Fruit fly (Drosophila melanogaster) whole organism, prepupa: ENCODE results near the gene CG10365.

Experiments
- Blimp-1 ChIP-seq: fragments of 200-800 bp; sonication (Bioruptor generic); optimal IDR thresholded peaks from 3 replicates; lab custom pipeline; 2017; ENCODE audit warnings: missing biosample characterization, missing genetic modification characterization, mild to moderate bottlenecking, moderate library complexity, missing genetic modification reagents
- CG10631 ChIP-seq: fragments of 200-800 bp; sonication (Bioruptor generic); optimal IDR thresholded peaks from 2 replicates; lab custom pipeline; 2016; ENCODE audit warnings: missing biosample characterization, missing genetic modification characterization
- CG10669 ChIP-seq: fragments of 200-800 bp; sonication (Bioruptor generic); optimal IDR thresholded peaks from 3 replicates; lab custom pipeline; 2018; ENCODE audit warnings: missing biosample characterization, mild to moderate bottlenecking, missing genetic modification characterization, moderate library complexity
- CG11294 ChIP-seq: fragments of 200-800 bp; sonication (Bioruptor generic); IDR thresholded peaks from 2 replicates; pipeline ENCODE4 v1.3.6; 2022; ENCODE audit warnings: missing biosample characterization, missing genetic modification characterization
- CG11902 ChIP-seq: fragments of 200-800 bp; sonication (Bioruptor generic); optimal IDR thresholded peaks from 3 replicates; lab custom pipeline; 2016; ENCODE audit warnings: missing biosample characterization, missing genetic modification characterization
- CG15336 ChIP-seq: fragments of 200-800 bp; sonication (Bioruptor generic); IDR thresholded peaks from 2 replicates; pipeline ENCODE4 v1.3.6; 2022; ENCODE audit warnings: missing biosample characterization, missing genetic modification characterization
- CG1621 ChIP-seq: fragments of 200-800 bp; sonication (Bioruptor generic); optimal IDR thresholded peaks from 3 replicates; lab custom pipeline; 2018; ENCODE audit warnings: missing biosample characterization, mild to moderate bottlenecking, missing genetic modification characterization
- CG3032 ChIP-seq: fragments of 200-800 bp; optimal IDR thresholded peaks from 2 replicates; lab custom pipeline; 2019; ENCODE audit warnings: missing biosample characterization, mild to moderate bottlenecking, missing genetic modification characterization, moderate library complexity
- CG31627 ChIP-seq: fragments of 200-800 bp; sonication (Bioruptor generic); optimal IDR thresholded peaks from 3 replicates; lab custom pipeline; 2016; ENCODE audit warnings: missing biosample characterization, missing genetic modification characterization
- CG32006 ChIP-seq: fragments of 200-800 bp; sonication (Bioruptor generic); optimal IDR thresholded peaks from 3 replicates; lab custom pipeline; 2017; ENCODE audit warnings: missing biosample characterization, mild to moderate bottlenecking, missing genetic modification characterization
- CG34406 ChIP-seq: fragments of 200-800 bp; sonication (Bioruptor generic); optimal IDR thresholded peaks from 3 replicates; lab custom pipeline; 2016; ENCODE audit warnings: missing biosample characterization, missing genetic modification characterization
- CG3919 ChIP-seq: fragments of 200-800 bp; sonication (Bioruptor generic); optimal IDR thresholded peaks from 3 replicates; lab custom pipeline; 2016; ENCODE audit warnings: missing biosample characterization, missing genetic modification characterization
- CG6276 ChIP-seq: fragments of 200-800 bp; sonication (Bioruptor generic); optimal IDR thresholded peaks from 2 replicates; lab custom pipeline; 2017; ENCODE audit warnings: missing biosample characterization, mild to moderate bottlenecking, missing genetic modification characterization
- CG6792 ChIP-seq: fragments of 200-800 bp; sonication (Bioruptor generic); optimal IDR thresholded peaks from 3 replicates; lab custom pipeline; 2016; ENCODE audit warnings: missing biosample characterization, missing genetic modification characterization
- CG6808 ChIP-seq: fragments of 200-800 bp; sonication (Bioruptor generic); optimal IDR thresholded peaks from 3 replicates; lab custom pipeline; 2017; ENCODE audit warnings: missing biosample characterization, missing genetic modification characterization, mild to moderate bottlenecking, moderate library complexity, missing genetic modification reagents
- CG6854 ChIP-seq: fragments of 200-800 bp; sonication (Bioruptor generic); optimal IDR thresholded peaks from 2 replicates; lab custom pipeline; 2017; ENCODE audit warnings: missing biosample characterization, mild to moderate bottlenecking, missing genetic modification characterization
- CG7368 ChIP-seq: fragments of 200-800 bp; sonication (Bioruptor generic); optimal IDR thresholded peaks from 3 replicates; lab custom pipeline; 2016; ENCODE audit warnings: missing biosample characterization, missing genetic modification characterization
- CG8119 ChIP-seq: fragments of 200-800 bp; sonication (Bioruptor generic); IDR thresholded peaks from 3 replicates; pipeline ENCODE4 v1.3.6; 2022; ENCODE audit warnings: missing biosample characterization, missing genetic modification characterization
- CG8632 ChIP-seq: fragments of 200-800 bp; sonication (Bioruptor generic); optimal IDR thresholded peaks from 3 replicates; lab custom pipeline; 2016; ENCODE audit warnings: missing biosample characterization, missing genetic modification characterization
- CG9139 ChIP-seq: fragments of 200-800 bp; sonication (Bioruptor generic); optimal IDR thresholded peaks from 3 replicates; lab custom pipeline; 2017; ENCODE audit warnings: missing biosample characterization, mild to moderate bottlenecking, missing genetic modification characterization
- Eip75B ChIP-seq: fragments of 200-800 bp; sonication (Bioruptor generic); optimal IDR thresholded peaks from 3 replicates; lab custom pipeline; 2016; ENCODE audit warnings: missing biosample characterization, missing genetic modification characterization
- Eip78C ChIP-seq: fragments of 200-800 bp; sonication (Bioruptor generic); peaks from one replicate; lab custom pipeline; 2016; ENCODE audit warnings: missing biosample characterization, missing genetic modification characterization
- Ets96B ChIP-seq: fragments of 200-800 bp; optimal IDR thresholded peaks from 2 replicates; lab custom pipeline; 2019; ENCODE audit warnings: missing biosample characterization, mild to moderate bottlenecking, missing genetic modification characterization, moderate library complexity
- Gug ChIP-seq: fragments of 200-800 bp; sonication (Bioruptor generic); IDR thresholded peaks from 2 replicates; pipeline ENCODE4 v1.3.6; 2022; ENCODE audit warnings: missing biosample characterization, missing genetic modification characterization
- Hr38 ChIP-seq: sonication (Bioruptor generic); optimal IDR thresholded peaks from 2 replicates; lab custom pipeline; 2016; ENCODE audit warnings: missing biosample characterization, missing genetic modification characterization
- Hr39 ChIP-seq: fragments of 200-800 bp; sonication (Bioruptor generic); optimal IDR thresholded peaks from 2 replicates; lab custom pipeline; 2016; ENCODE audit warnings: missing biosample characterization, missing genetic modification characterization
- Lpt ChIP-seq: fragments of 200-800 bp; sonication (Bioruptor generic); optimal IDR thresholded peaks from 3 replicates; lab custom pipeline; 2016; ENCODE audit warnings: missing biosample characterization, missing genetic modification characterization
- Met ChIP-seq: fragments of 200-800 bp; sonication (Bioruptor generic); optimal IDR thresholded peaks from 3 replicates; lab custom pipeline; 2016; ENCODE audit warnings: missing biosample characterization, missing genetic modification characterization
- Smox ChIP-seq: fragments of 200-800 bp; sonication (Bioruptor generic); optimal IDR thresholded peaks from 3 replicates; lab custom pipeline; 2016; ENCODE audit warnings: missing biosample characterization, missing genetic modification characterization
- Sox102F ChIP-seq: fragments of 200-800 bp; sonication (Bioruptor generic); optimal IDR thresholded peaks from 2 replicates; lab custom pipeline; 2016; ENCODE audit warnings: missing biosample characterization, mild to moderate bottlenecking, missing genetic modification characterization
- Sox14 ChIP-seq: fragments of 200-800 bp; sonication (Bioruptor generic); optimal IDR thresholded peaks from 3 replicates; lab custom pipeline; 2016; ENCODE audit warnings: missing biosample characterization, missing genetic modification characterization
- acj6 ChIP-seq: fragments of 200-800 bp; sonication (Bioruptor generic); optimal IDR thresholded peaks from 3 replicates; lab custom pipeline; 2016; ENCODE audit warnings: missing biosample characterization, missing genetic modification characterization
- cyc ChIP-seq: fragments of 200-800 bp; sonication (Bioruptor generic); optimal IDR thresholded peaks from 3 replicates; lab custom pipeline; 2016; ENCODE audit warnings: missing biosample characterization, missing genetic modification characterization
- dsx ChIP-seq: fragments of 200-800 bp; optimal IDR thresholded peaks from 3 replicates; lab custom pipeline; 2019; ENCODE audit warnings: missing biosample characterization, mild to moderate bottlenecking, missing genetic modification characterization, moderate library complexity; ENCODE audit not compliant: poor library complexity, severe bottlenecking
- eg ChIP-seq: fragments of 200-800 bp; sonication (Bioruptor generic); IDR thresholded peaks from 3 replicates; pipeline ENCODE4 v1.3.6; 2022; ENCODE audit warnings: missing biosample characterization, missing genetic modification characterization
- esn ChIP-seq: fragments of 200-800 bp; sonication (Bioruptor generic); optimal IDR thresholded peaks from 2 replicates; lab custom pipeline; 2016; ENCODE audit warnings: missing biosample characterization, mild to moderate bottlenecking, missing genetic modification characterization, moderate library complexity
- fd59A ChIP-seq: fragments of 200-800 bp; sonication (Bioruptor generic); optimal IDR thresholded peaks from 2 replicates; lab custom pipeline; 2017; ENCODE audit warnings: missing biosample characterization, mild to moderate bottlenecking, missing genetic modification characterization, missing genetic modification reagents
- fd85E ChIP-seq: fragments of 200-800 bp; sonication (Bioruptor generic); optimal IDR thresholded peaks from 3 replicates; lab custom pipeline; 2016; ENCODE audit warnings: missing biosample characterization, missing genetic modification characterization
- fkh ChIP-seq: fragments of 200-800 bp; sonication (Bioruptor generic); optimal IDR thresholded peaks from 3 replicates; lab custom pipeline; 2017; ENCODE audit warnings: missing biosample characterization, mild to moderate bottlenecking, missing genetic modification characterization, moderate library complexity
- lz ChIP-seq: fragments of 200-800 bp; sonication (Bioruptor generic); optimal IDR thresholded peaks from 3 replicates; lab custom pipeline; 2016; ENCODE audit warnings: missing biosample characterization, missing genetic modification characterization
- net ChIP-seq: fragments of 200-800 bp; sonication (Bioruptor generic); optimal IDR thresholded peaks from 3 replicates; lab custom pipeline; 2016; ENCODE audit warnings: missing biosample characterization, missing genetic modification characterization
- salr ChIP-seq, 2 experiments: fragments of 200-800 bp; sonication (Bioruptor generic); optimal IDR thresholded peaks; 3 replicates each; lab custom pipeline; 2016 to 2018; ENCODE audit warnings: missing biosample characterization in 2 of 2, missing genetic modification characterization in 2 of 2, mild to moderate bottlenecking in 1 of 2
- spab ChIP-seq: fragments of 200-800 bp; sonication (Bioruptor generic); optimal IDR thresholded peaks from 2 replicates; lab custom pipeline; 2017; ENCODE audit warnings: missing biosample characterization, mild to moderate bottlenecking, missing genetic modification characterization, missing genetic modification reagents
- ss ChIP-seq, 2 experiments: fragments of 200-800 bp; sonication (Bioruptor generic); optimal IDR thresholded peaks; 2 replicates in 1 of 2; 3 replicates in 1 of 2; lab custom pipeline; 2017 to 2018; ENCODE audit warnings: mild to moderate bottlenecking in 2 of 2, missing biosample characterization in 2 of 2, missing genetic modification characterization in 2 of 2, moderate library complexity in 1 of 2
- svp ChIP-seq: fragments of 200-800 bp; sonication (Bioruptor generic); peaks from one replicate; lab custom pipeline; 2016; ENCODE audit warnings: missing biosample characterization, missing genetic modification characterization
- topi ChIP-seq: fragments of 200-800 bp; sonication (Bioruptor generic); optimal IDR thresholded peaks from 3 replicates; lab custom pipeline; 2016; ENCODE audit warnings: missing biosample characterization, missing genetic modification characterization
- vri ChIP-seq: fragments of 200-800 bp; sonication (Bioruptor generic); optimal IDR thresholded peaks from 3 replicates; lab custom pipeline; 2016; ENCODE audit warnings: missing biosample characterization, mild to moderate bottlenecking, missing genetic modification characterization

Gene CG10365

dm6 chr3R:23721936-23722335 is 1.2 kb upstream of the CG10365 start:
- TF ChIP-seq lz (GFP tag; lab: Kevin White, UChicago) (peak; percentile 18), CG15336 (GFP tag; lab: Robert Waterston, UW) (no peak), fkh (GFP tag; lab: Kevin White, UChicago) (peak; percentile 97), Smox (peak; percentile 6), CG34406 (GFP tag; lab: Kevin White, UChicago) (no peak), Hr39 (GFP tag; lab: Kevin White, UChicago) (peak; percentile 13), CG3032 (tag; lab: Kevin White, UChicago) (peak; percentile 20), Gug (no peak), Met (no peak), CG31627 (GFP tag; lab: Kevin White, UChicago) (peak; percentile 33), cyc (GFP tag; lab: Kevin White, UChicago) (peak; percentile 7), svp (GFP tag; lab: Kevin White, UChicago) (peak; percentile 65)
- TF ChIP-seq, all 60 proteins: peak for 8

- TF ChIP-seq Gug, result peak; percentile 52; the same call in 1 of the 2 replicates
- TF ChIP-seq Hr38, result no peak
- TF ChIP-seq fd85E (GFP tag; lab: Kevin White, UChicago), result no peak
- no peak for TF ChIP-seq net (GFP tag; lab: Kevin White, UChicago)
- TF ChIP-seq CG9139, result peak; percentile 46
- peak; percentile 78 for TF ChIP-seq CG7368
- peak; percentile 10; the same call in 1 of the 2 replicates for TF ChIP-seq CG11294
- peak; percentile 5 for TF ChIP-seq CG8632 (GFP tag; lab: Kevin White, UChicago)
- TF ChIP-seq eg, result peak; percentile 69
- peak; percentile 65 for TF ChIP-seq Eip75B (GFP tag; lab: Kevin White, UChicago)
- peak; percentile 33 for TF ChIP-seq CG6276
- TF ChIP-seq Hr39 (GFP tag; lab: Kevin White, UChicago), result peak; percentile 15
- TF ChIP-seq acj6, result peak; percentile 13
- no peak for TF ChIP-seq Ets96B (tag; lab: Kevin White, UChicago)
- peak; percentile 91 for TF ChIP-seq Eip78C
- TF ChIP-seq CG32006, result peak; percentile 47
- peak; percentile 59 for TF ChIP-seq CG6808 (GFP tag; lab: Kevin White, UChicago)
- no peak for TF ChIP-seq Met
- peak; percentile 74 for TF ChIP-seq CG8119 (GFP tag; lab: Robert Waterston, UW)
- TF ChIP-seq CG31627 (GFP tag; lab: Kevin White, UChicago), result no peak
- peak; percentile 36 for TF ChIP-seq Sox14 (GFP tag; lab: Kevin White, UChicago)
- peak; percentile 47 for TF ChIP-seq CG10631 (GFP tag; lab: Kevin White, UChicago)
- no peak for TF ChIP-seq Blimp-1
- peak; percentile 92 for TF ChIP-seq fkh (GFP tag; lab: Kevin White, UChicago)
- peak; percentile 36 for TF ChIP-seq CG10669 (GFP tag; lab: Kevin White, UChicago)
- peak in 1 of 2 experiments; percentile 39 for TF ChIP-seq salr (GFP tag; optimal IDR thresholded peaks at IDR 0.05; lab: Kevin White, UChicago)
- TF ChIP-seq CG34406 (GFP tag; lab: Kevin White, UChicago), result no peak
- no peak for TF ChIP-seq fd59A
- TF ChIP-seq CG1621 (tag; lab: Kevin White, UChicago), result peak; percentile 46
- TF ChIP-seq CG11902 (GFP tag; lab: Kevin White, UChicago), result no peak
- peak; percentile 20 for TF ChIP-seq spab (GFP tag; lab: Kevin White, UChicago)
- TF ChIP-seq vri (GFP tag; lab: Kevin White, UChicago), result peak; percentile 56
- TF ChIP-seq Smox, result no peak
- TF ChIP-seq CG15336 (GFP tag; lab: Robert Waterston, UW), result peak; percentile 71
- TF ChIP-seq Sox102F, result peak; percentile 33
- peak; percentile 60 for TF ChIP-seq CG6792 (GFP tag; lab: Kevin White, UChicago)
- peak; percentile 17 for TF ChIP-seq esn
- TF ChIP-seq Lpt (GFP tag; lab: Kevin White, UChicago), result no peak
- peak; percentile 61 for TF ChIP-seq CG3919 (GFP tag; lab: Kevin White, UChicago)
- TF ChIP-seq ss (GFP tag; optimal IDR thresholded peaks at IDR 0.05; lab: Kevin White, UChicago), result peak; percentile 55 to 61
- peak; percentile 6 for TF ChIP-seq CG6854 (GFP tag; lab: Kevin White, UChicago)
- TF ChIP-seq topi (GFP tag; lab: Kevin White, UChicago), result peak; percentile 8
- peak; percentile 80 for TF ChIP-seq dsx
Observed at dm6 chr3R:23723381-23724034, 377 bp downstream of the CG10365 start.
